Fruit fly (Drosophila melanogaster) whole organism, pupa: ENCODE measurements around the gene Fst.

Experiments
- CG10348 ChIP-seq: fragments of 200-800 bp; sonication (Bioruptor generic); IDR thresholded peaks from 2 replicates; pipeline ENCODE4 v1.3.6; 2022; ENCODE audit warnings: missing biosample characterization, missing genetic modification characterization
- CG15710 ChIP-seq: fragments of 200-800 bp; sonication (Bioruptor generic); optimal IDR thresholded peaks from 2 replicates; lab custom pipeline; 2018; ENCODE audit warnings: missing biosample characterization, mild to moderate bottlenecking, missing genetic modification characterization, moderate library complexity
- CG17806 ChIP-seq: fragments of 200-800 bp; sonication (Bioruptor generic); optimal IDR thresholded peaks from 2 replicates; lab custom pipeline; 2018; ENCODE audit warnings: missing biosample characterization, mild to moderate bottlenecking, missing genetic modification characterization, moderate library complexity
- CG4496 ChIP-seq: fragments of 200-800 bp; sonication (Bioruptor generic); IDR thresholded peaks from 3 replicates; pipeline ENCODE4 v1.3.6; 2022; ENCODE audit warnings: missing biosample characterization, missing genetic modification characterization
- EcR ChIP-seq: fragments of 200-800 bp; sonication (Bioruptor generic); optimal IDR thresholded peaks from 3 replicates; lab custom pipeline; 2019; ENCODE audit warnings: missing biosample characterization, missing genetic modification characterization, mild to moderate bottlenecking, moderate library complexity, missing genetic modification reagents
- Ets98B ChIP-seq: fragments of 200-800 bp; sonication (Bioruptor generic); IDR thresholded peaks from 2 replicates; pipeline ENCODE4 v1.3.6; 2022; ENCODE audit warnings: missing biosample characterization, missing genetic modification characterization
- rn ChIP-seq: fragments of 200-800 bp; sonication (Bioruptor generic); IDR thresholded peaks from 2 replicates; pipeline ENCODE4 v1.3.6; 2022; ENCODE audit warnings: missing biosample characterization, missing genetic modification characterization

DNA sequence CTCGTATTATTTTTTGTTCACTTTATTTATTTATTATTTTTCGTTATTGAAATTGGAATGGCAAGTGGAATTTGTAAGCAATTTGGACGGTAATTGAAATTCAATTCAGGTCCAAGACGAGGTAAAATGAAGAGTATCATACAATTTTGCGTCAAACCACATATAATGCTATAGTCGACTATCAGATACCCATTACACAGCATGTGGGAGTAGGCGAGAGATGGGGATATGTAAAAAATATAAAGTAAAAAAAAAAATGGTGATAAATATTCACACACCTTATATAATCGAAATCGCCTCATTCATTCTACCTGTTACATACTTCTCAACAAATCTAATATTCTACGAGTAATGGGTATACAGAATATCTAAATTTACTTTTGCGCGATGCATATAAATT lies 33.7 kb downstream of the Fst start:
- TF ChIP-seq rn (GFP tag; lab: Robert Waterston, UW) (no peak), CG17806 (no peak), CG15710 (no peak), EcR (GFP tag; lab: Kevin White, UChicago) (no peak), Ets98B (GFP tag; lab: Robert Waterston, UW) (no peak), CG10348 (no peak), CG4496 (GFP tag; lab: Robert Waterston, UW) (no peak)
